Fruit fly (Drosophila melanogaster) whole organism, embryonic: ENCODE data around the gene ry.
A peak's percentile ranks its signal among the peaks of the same experiment; 100 is the strongest.

Source experiments
- Atf6 ChIP-seq: fragments of 200-800 bp; sonication (Bioruptor generic); IDR thresholded peaks from 2 replicates; pipeline ENCODE4 v1.3.6; 2022; ENCODE audit warnings: missing biosample characterization, missing genetic modification characterization
- CG10267 ChIP-seq: fragments of 200-800 bp; sonication (Bioruptor generic); optimal IDR thresholded peaks from 2 replicates; lab custom pipeline; 2018; ENCODE audit warnings: missing biosample characterization, mild to moderate bottlenecking, missing genetic modification characterization, moderate library complexity
- CG11093 ChIP-seq: fragments of 200-800 bp; sonication (Bioruptor generic); IDR thresholded peaks from 3 replicates; pipeline ENCODE4 v1.3.6; 2022; ENCODE audit warnings: missing biosample characterization, missing genetic modification characterization
- CG12942 ChIP-seq: fragments of 200-800 bp; sonication (Bioruptor generic); optimal IDR thresholded peaks from 3 replicates; lab custom pipeline; 2016; ENCODE audit warnings: missing biosample characterization, missing genetic modification characterization
- CG15269 ChIP-seq: fragments of 200-800 bp; sonication (Bioruptor generic); optimal IDR thresholded peaks from 2 replicates; lab custom pipeline; 2018; ENCODE audit warnings: missing biosample characterization, mild to moderate bottlenecking, missing genetic modification characterization, moderate library complexity
- CG15514 ChIP-seq: fragments of 200-800 bp; sonication (Bioruptor generic); optimal IDR thresholded peaks from 3 replicates; lab custom pipeline; 2017; ENCODE audit warnings: missing biosample characterization, missing genetic modification characterization, mild to moderate bottlenecking, moderate library complexity, missing genetic modification reagents
- CG3065 ChIP-seq: fragments of 200-800 bp; sonication (Bioruptor generic); optimal IDR thresholded peaks from 2 replicates; lab custom pipeline; 2016; ENCODE audit warnings: missing biosample characterization, missing genetic modification characterization
- CG3726 ChIP-seq: fragments of 200-800 bp; sonication (Bioruptor generic); IDR thresholded peaks from 3 replicates; pipeline ENCODE4, ENCODE4 v1.3.6; 2022; ENCODE audit warnings: missing biosample characterization, missing genetic modification characterization
- CG43689 ChIP-seq: fragments of 200-800 bp; sonication (Bioruptor generic); IDR thresholded peaks from 2 replicates; pipeline ENCODE4 v1.3.6; 2022; ENCODE audit warnings: missing biosample characterization, missing genetic modification characterization
- CG4730 ChIP-seq: fragments of 200-800 bp; sonication (Bioruptor generic); IDR thresholded peaks from 2 replicates; pipeline ENCODE4 v1.3.6; 2022; ENCODE audit warnings: missing biosample characterization, missing genetic modification characterization
- CG5245 ChIP-seq: fragments of 200-800 bp; sonication (Bioruptor generic); optimal IDR thresholded peaks from 3 replicates; lab custom pipeline; 2016; ENCODE audit warnings: missing biosample characterization, missing genetic modification characterization
- CG6272 ChIP-seq: fragments of 200-800 bp; sonication (Bioruptor generic); IDR thresholded peaks from 2 replicates; pipeline ENCODE4 v1.3.6; 2022; ENCODE audit warnings: missing biosample characterization, missing genetic modification characterization
- CG7963 ChIP-seq: fragments of 200-800 bp; sonication (Bioruptor generic); IDR thresholded peaks from 3 replicates; pipeline ENCODE4 v1.3.6; 2022; ENCODE audit warnings: missing biosample characterization, missing genetic modification characterization; ENCODE audit not compliant: partially characterized antibody
- CTCF ChIP-seq: fragments of 200-800 bp; sonication (Bioruptor generic); optimal IDR thresholded peaks from 2 replicates; lab custom pipeline; 2017; ENCODE audit warnings: missing biosample characterization, mild to moderate bottlenecking, missing genetic modification characterization, moderate library complexity
- Chrac-16 ChIP-seq: fragments of 200-800 bp; sonication (Bioruptor generic); optimal IDR thresholded peaks from 3 replicates; lab custom pipeline; 2016; ENCODE audit warnings: missing biosample characterization, missing genetic modification characterization
- Dfd ChIP-seq, 2 experiments: fragments of >200 bp; optimal IDR thresholded peaks; 2 replicates each; lab custom pipeline; 2017; ENCODE audit warnings: missing biosample characterization in 2 of 2, missing genetic modification characterization in 2 of 2
- Dp ChIP-seq: fragments of 200-800 bp; sonication (Bioruptor generic); optimal IDR thresholded peaks from 2 replicates; lab custom pipeline; 2018; ENCODE audit warnings: missing biosample characterization, mild to moderate bottlenecking, missing genetic modification characterization, moderate library complexity
- Eip74EF ChIP-seq, 2 experiments: fragments of 200-800 bp in 1 of 2; fragments of >200 bp in 1 of 2; sonication (Bioruptor generic) in 1 of 2; optimal IDR thresholded peaks; 2 replicates each; lab custom pipeline; 2017 to 2019; ENCODE audit warnings: missing biosample characterization in 2 of 2, missing genetic modification characterization in 2 of 2, mild to moderate bottlenecking in 1 of 2, moderate library complexity in 1 of 2
- HLH4C ChIP-seq: fragments of 200-800 bp; sonication (Bioruptor generic); IDR thresholded peaks from 3 replicates; pipeline ENCODE4 v1.3.6; 2022; ENCODE audit warnings: missing biosample characterization, missing genetic modification characterization; ENCODE audit not compliant: partially characterized antibody
- Max ChIP-seq: fragments of 200-800 bp; sonication (Bioruptor generic); optimal IDR thresholded peaks from 2 replicates; lab custom pipeline; 2016; ENCODE audit warnings: missing biosample characterization, mild to moderate bottlenecking, missing genetic modification characterization
- Myb ChIP-seq: fragments of 200-800 bp; sonication (Bioruptor generic); optimal IDR thresholded peaks from 2 replicates; lab custom pipeline; 2016; ENCODE audit warnings: missing biosample characterization, missing genetic modification characterization
- NC2α ChIP-seq: fragments of 200-800 bp; sonication (Bioruptor generic); optimal IDR thresholded peaks from 2 replicates; lab custom pipeline; 2016; ENCODE audit warnings: missing biosample characterization, missing genetic modification characterization
- NfI ChIP-seq: fragments of 200-800 bp; sonication (Bioruptor generic); optimal IDR thresholded peaks from 3 replicates; lab custom pipeline; 2018; ENCODE audit warnings: missing biosample characterization, mild to moderate bottlenecking, missing genetic modification characterization, moderate library complexity
- Ptx1 ChIP-seq: fragments of 200-800 bp; sonication (Bioruptor generic); IDR thresholded peaks from 2 replicates; pipeline ENCODE4 v1.3.6; 2022; ENCODE audit warnings: missing biosample characterization, missing genetic modification characterization
- Sry-β ChIP-seq: fragments of 200-800 bp; sonication (Bioruptor generic); optimal IDR thresholded peaks from 2 replicates; lab custom pipeline; 2018; ENCODE audit warnings: missing biosample characterization, mild to moderate bottlenecking, missing genetic modification characterization, moderate library complexity
- Vsx1 ChIP-seq: fragments of 200-800 bp; sonication (Bioruptor generic); optimal IDR thresholded peaks from 2 replicates; lab custom pipeline; 2017; ENCODE audit warnings: missing biosample characterization, mild to moderate bottlenecking, missing genetic modification characterization, missing genetic modification reagents
- al ChIP-seq: fragments of 200-800 bp; sonication (Bioruptor generic); IDR thresholded peaks from 2 replicates; pipeline ENCODE4 v1.3.6; 2022; ENCODE audit warnings: missing biosample characterization, missing genetic modification characterization
- bigmax ChIP-seq: fragments of 200-800 bp; sonication (Bioruptor generic); optimal IDR thresholded peaks from 2 replicates; lab custom pipeline; 2018; ENCODE audit warnings: missing biosample characterization, mild to moderate bottlenecking, missing genetic modification characterization
- crc ChIP-seq: fragments of 200-800 bp; sonication (Bioruptor generic); optimal IDR thresholded peaks from 2 replicates; lab custom pipeline; 2016; ENCODE audit warnings: missing biosample characterization, missing genetic modification characterization
- da ChIP-seq: fragments of 200-800 bp; sonication (Bioruptor generic); optimal IDR thresholded peaks from 2 replicates; lab custom pipeline; 2016; ENCODE audit warnings: missing biosample characterization, missing genetic modification characterization
- dm ChIP-seq: fragments of 200-800 bp; sonication (Bioruptor generic); optimal IDR thresholded peaks from 3 replicates; lab custom pipeline; 2016; ENCODE audit warnings: missing biosample characterization, missing genetic modification characterization
- dpn ChIP-seq, 2 experiments: fragments of 200-800 bp; sonication (Bioruptor generic); optimal IDR thresholded peaks; 3 replicates each; lab custom pipeline; 2016; ENCODE audit warnings: missing biosample characterization in 2 of 2, missing genetic modification characterization in 2 of 2
- ftz-f1 ChIP-seq: fragments of 200-800 bp; sonication (Bioruptor generic); optimal IDR thresholded peaks from 2 replicates; lab custom pipeline; 2016; ENCODE audit warnings: missing biosample characterization, missing genetic modification characterization
- h ChIP-seq: fragments of >200 bp; optimal IDR thresholded peaks from 2 replicates; lab custom pipeline; 2017
- ind ChIP-seq: fragments of 200-800 bp; sonication (Bioruptor generic); optimal IDR thresholded peaks from 3 replicates; lab custom pipeline; 2016; ENCODE audit warnings: missing biosample characterization, missing genetic modification characterization
- klu ChIP-seq: fragments of 200-800 bp; sonication (Bioruptor generic); IDR thresholded peaks from 2 replicates; pipeline ENCODE4 v1.3.6; 2022; ENCODE audit warnings: missing biosample characterization, missing genetic modification characterization
- lmd ChIP-seq: fragments of 200-800 bp; sonication (Bioruptor generic); IDR thresholded peaks from 2 replicates; pipeline ENCODE4 v1.3.6; 2022; ENCODE audit warnings: missing biosample characterization, missing genetic modification characterization
- org-1 ChIP-seq: fragments of 200-800 bp; sonication (Bioruptor generic); optimal IDR thresholded peaks from 2 replicates; lab custom pipeline; 2017; ENCODE audit warnings: missing biosample characterization, missing genetic modification characterization
- pita ChIP-seq: fragments of 200-800 bp; sonication (Bioruptor generic); optimal IDR thresholded peaks from 2 replicates; lab custom pipeline; 2017; ENCODE audit warnings: missing biosample characterization, mild to moderate bottlenecking, missing genetic modification characterization
- repo ChIP-seq: fragments of 200-800 bp; sonication (Bioruptor generic); optimal IDR thresholded peaks from 2 replicates; lab custom pipeline; 2016; ENCODE audit warnings: missing biosample characterization, missing genetic modification characterization
- sim ChIP-seq: fragments of 200-800 bp; sonication (Bioruptor generic); IDR thresholded peaks from 2 replicates; pipeline ENCODE4 v1.3.6; 2022; ENCODE audit warnings: missing biosample characterization, missing genetic modification characterization
- slp2 ChIP-seq: fragments of 200-800 bp; sonication (Bioruptor generic); optimal IDR thresholded peaks from 2 replicates; lab custom pipeline; 2016; ENCODE audit warnings: missing biosample characterization, missing genetic modification characterization
- stc ChIP-seq: fragments of 200-800 bp; sonication (Bioruptor generic); IDR thresholded peaks from 2 replicates; pipeline ENCODE4 v1.3.6; 2022; ENCODE audit warnings: missing biosample characterization, missing genetic modification characterization
- vvl ChIP-seq: fragments of 200-800 bp; sonication (Bioruptor generic); IDR thresholded peaks from 2 replicates; pipeline ENCODE4 v1.3.6; 2022; ENCODE audit warnings: missing biosample characterization, missing genetic modification characterization

Gene ry

dm6 chr3R:13030257-13031173 is 1.8 kb upstream of the ry start, which contains the start of the genes CG46281 and CG46280 (continued):
- TF ChIP-seq Vsx1 (GFP tag; lab: Kevin White, UChicago) (no peak), repo (GFP tag; lab: Kevin White, UChicago) (peak; percentile 9), pita (GFP tag; lab: Kevin White, UChicago) (no peak), sim (GFP tag; lab: Robert Waterston, UW) (no peak), Dfd (GFP tag; optimal IDR thresholded peaks at IDR 0.05; lab: Kevin White, UChicago) (no peak), crc (GFP tag; lab: Kevin White, UChicago) (no peak), CG10267 (tag; lab: Kevin White, UChicago) (peak; percentile 96), CG3726 (GFP tag; lab: Robert Waterston, UW) (no peak), CG15514 (GFP tag; lab: Kevin White, UChicago) (peak; percentile 98), CG4730 (GFP tag; lab: Robert Waterston, UW) (no peak), bigmax (GFP tag; lab: Kevin White, UChicago) (no peak), HLH4C (peak; percentile 69), h (lab: Kevin White, UChicago) (no peak), CG7963 (GFP tag; lab: Robert Waterston, UW) (no peak), Chrac-16 (GFP tag; lab: Kevin White, UChicago) (peak; percentile 32), NC2α (no peak), klu (GFP tag; lab: Robert Waterston, UW) (no peak), Ptx1 (GFP tag; lab: Robert Waterston, UW) (no peak), Eip74EF (GFP tag; optimal IDR thresholded peaks at IDR 0.05; lab: Kevin White, UChicago) (no peak), ind (GFP tag; lab: Kevin White, UChicago) (no peak), vvl (0 out of 2 replicates have a peak, but pooled peaks have one; percentile 18), Dp (GFP tag; lab: Kevin White, UChicago) (peak; percentile 57), Myb (GFP tag; lab: Kevin White, UChicago) (peak; percentile 20), Atf6 (no peak), da (GFP tag; lab: Kevin White, UChicago) (no peak), slp2 (GFP tag; lab: Kevin White, UChicago) (no peak), CG12942 (peak; percentile 17), ftz-f1 (GFP tag; lab: Kevin White, UChicago) (no peak), Sry-β (GFP tag; lab: Kevin White, UChicago) (peak; percentile 13), CG6272 (GFP tag; lab: Robert Waterston, UW) (no peak), CTCF (GFP tag; lab: Kevin White, UChicago) (no peak), org-1 (GFP tag; lab: Kevin White, UChicago) (no peak), CG3065 (GFP tag; lab: Kevin White, UChicago) (no peak), dm (GFP tag; lab: Kevin White, UChicago) (no peak), stc (GFP tag; lab: Robert Waterston, UW) (no peak), CG43689 (GFP tag; lab: Robert Waterston, UW) (no peak), CG5245 (GFP tag; lab: Kevin White, UChicago) (no peak), NfI (GFP tag; lab: Kevin White, UChicago) (no peak), lmd (GFP tag; lab: Robert Waterston, UW) (no peak), CG15269 (no peak), al (GFP tag; lab: Robert Waterston, UW) (no peak), CG11093 (GFP tag; lab: Robert Waterston, UW) (no peak), dpn (GFP tag; optimal IDR thresholded peaks at IDR 0.05; lab: Kevin White, UChicago) (peak; percentile 28 to 51), Max (GFP tag; lab: Kevin White, UChicago) (peak; percentile 52)
